Worm (Caenorhabditis elegans): ENCODE measurements around the gene ari-1.4.

The ari-1.4 gene

ce11 chrIV:15528234-15528633 is at the start of gene ari-1.4:
TSS of gene ari-1.4 (minus strand) at chrIV:15528528.
- TF ChIP-seq him-1 (tag; optimal IDR thresholded peaks at IDR 0.05) (no peak), W03F9.2 (tag; optimal IDR thresholded peaks at IDR 0.05) (no peak), dao-5 (tag; optimal IDR thresholded peaks at IDR 0.05) (no peak)

ce11 chrIV:15573863-15574262 is 45.5 kb upstream of the ari-1.4 start:
- no peak for TF ChIP-seq W03F9.2 (tag; optimal IDR thresholded peaks at IDR 0.05)
- no peak for TF ChIP-seq dao-5 (tag; optimal IDR thresholded peaks at IDR 0.05)
- no peak for TF ChIP-seq him-1 (tag; optimal IDR thresholded peaks at IDR 0.05)

- TF ChIP-seq W03F9.2 (tag; optimal IDR thresholded peaks at IDR 0.05) (no peak), him-1 (tag; optimal IDR thresholded peaks at IDR 0.05) (no peak), dao-5 (tag; optimal IDR thresholded peaks at IDR 0.05) (no peak)
Measured at ce11 chrIV:15572106-15572505, 43.8 kb upstream of the ari-1.4 start.

ce11 chrIV:15571652-15572051 is 43.3 kb upstream of the ari-1.4 start:
- no peak for TF ChIP-seq dao-5 (tag; optimal IDR thresholded peaks at IDR 0.05)
- no peak for TF ChIP-seq W03F9.2 (tag; optimal IDR thresholded peaks at IDR 0.05)
- no peak for TF ChIP-seq him-1 (tag; optimal IDR thresholded peaks at IDR 0.05)

ce11 chrIV:15570770-15571169 is 42.4 kb upstream of the ari-1.4 start:
- TF ChIP-seq him-1 (tag; optimal IDR thresholded peaks at IDR 0.05) (no peak), W03F9.2 (tag; optimal IDR thresholded peaks at IDR 0.05) (no peak), dao-5 (tag; optimal IDR thresholded peaks at IDR 0.05) (no peak)

ce11 chrIV:15564327-15564726 is 36.0 kb upstream of the ari-1.4 start, which contains the start of gene Y105C5A.1:
TSS of gene Y105C5A.1 (minus strand) at chrIV:15564427.
- TF ChIP-seq W03F9.2 (tag; optimal IDR thresholded peaks at IDR 0.05) = no peak
- no peak for TF ChIP-seq dao-5 (tag; optimal IDR thresholded peaks at IDR 0.05)
- TF ChIP-seq him-1 (tag; optimal IDR thresholded peaks at IDR 0.05) = no peak

- TF ChIP-seq W03F9.2 (tag; optimal IDR thresholded peaks at IDR 0.05) (peak; percentile 22), him-1 (tag; optimal IDR thresholded peaks at IDR 0.05) (peak; percentile 35), dao-5 (tag; optimal IDR thresholded peaks at IDR 0.05) (no peak)
Measured at ce11 chrIV:15561223-15561656, 32.9 kb upstream of the ari-1.4 start.

- TF ChIP-seq dao-5 (tag; optimal IDR thresholded peaks at IDR 0.05) = no peak
- no peak for TF ChIP-seq him-1 (tag; optimal IDR thresholded peaks at IDR 0.05)
- TF ChIP-seq W03F9.2 (tag; optimal IDR thresholded peaks at IDR 0.05) = no peak
Measured at ce11 chrIV:15559065-15559464, 30.7 kb upstream of the ari-1.4 start.

ce11 chrIV:15554771-15555170 is 26.4 kb upstream of the ari-1.4 start:
- TF ChIP-seq him-1 (tag; optimal IDR thresholded peaks at IDR 0.05) (no peak), dao-5 (tag; optimal IDR thresholded peaks at IDR 0.05) (no peak), W03F9.2 (tag; optimal IDR thresholded peaks at IDR 0.05) (no peak)

- no peak for TF ChIP-seq him-1 (tag; optimal IDR thresholded peaks at IDR 0.05)
Measured at ce11 chrIV:15539447-15539994, 11.2 kb upstream of the ari-1.4 start, which contains the start of gene Y73F8A.35. TSS of gene Y73F8A.35 (minus strand) at chrIV:15539944.

- TF ChIP-seq W03F9.2 (tag; optimal IDR thresholded peaks at IDR 0.05) (no peak), him-1 (tag; optimal IDR thresholded peaks at IDR 0.05) (no peak), dao-5 (tag; optimal IDR thresholded peaks at IDR 0.05) (no peak)
Measured at ce11 chrIV:15537338-15537737, 9.0 kb upstream of the ari-1.4 start.

- no peak for TF ChIP-seq him-1 (tag; optimal IDR thresholded peaks at IDR 0.05)
- no peak for TF ChIP-seq dao-5 (tag; optimal IDR thresholded peaks at IDR 0.05)
- no peak for TF ChIP-seq W03F9.2 (tag; optimal IDR thresholded peaks at IDR 0.05)
Measured at ce11 chrIV:15527282-15527681, 1.0 kb downstream of the ari-1.4 start.

ce11 chrIV:15526477-15526876 is 1.9 kb downstream of the ari-1.4 start:
- TF ChIP-seq W03F9.2 (tag; optimal IDR thresholded peaks at IDR 0.05) (peak; percentile 60), him-1 (tag; optimal IDR thresholded peaks at IDR 0.05) (peak; percentile 62), dao-5 (tag; optimal IDR thresholded peaks at IDR 0.05) (no peak)

ce11 chrIV:15525733-15526132 is 2.6 kb downstream of the ari-1.4 start:
- no peak for TF ChIP-seq him-1 (tag; optimal IDR thresholded peaks at IDR 0.05)
- no peak for TF ChIP-seq dao-5 (tag; optimal IDR thresholded peaks at IDR 0.05)
- TF ChIP-seq W03F9.2 (tag; optimal IDR thresholded peaks at IDR 0.05) = no peak

ce11 chrIV:15524923-15525322 is 3.4 kb downstream of the ari-1.4 start:
- TF ChIP-seq dao-5 (tag; optimal IDR thresholded peaks at IDR 0.05) (no peak), him-1 (tag; optimal IDR thresholded peaks at IDR 0.05) (no peak), W03F9.2 (tag; optimal IDR thresholded peaks at IDR 0.05) (no peak)

Measured in whole organism, L4/young adult.